Worm (Caenorhabditis elegans) whole organism, late embryonic: Measurements from ENCODE around the gene JC8.4.
A peak's percentile ranks its signal among the peaks of the same experiment; 100 is the strongest.

ENCODE experiments used
- C08G9.2 ChIP-seq: sonication (generic microtip); optimal IDR thresholded peaks from 2 replicates; lab custom pipeline; 2016; ENCODE audit warnings: mild to moderate bottlenecking, missing genetic modification characterization, moderate library complexity, missing compliant biosample characterization
- C38D4.7 ChIP-seq: fragments of 200-800 bp; sonication (Bioruptor generic); optimal IDR thresholded peaks from 2 replicates; lab custom pipeline; 2018; ENCODE audit warnings: mild to moderate bottlenecking, missing genetic modification characterization, moderate library complexity, missing compliant biosample characterization
- F13H6.1 ChIP-seq: sonication (generic microtip); optimal IDR thresholded peaks from 2 replicates; lab custom pipeline; 2016; ENCODE audit warnings: missing genetic modification characterization, missing compliant biosample characterization
- K02D7.2 ChIP-seq: sonication (generic microtip); optimal IDR thresholded peaks from 2 replicates; lab custom pipeline; 2017; ENCODE audit warnings: mild to moderate bottlenecking, missing genetic modification characterization, missing compliant biosample characterization
- T23F11.4 ChIP-seq: fragments of 200-800 bp; sonication (Bioruptor generic); optimal IDR thresholded peaks from 2 replicates; lab custom pipeline; 2018; ENCODE audit warnings: mild to moderate bottlenecking, missing genetic modification characterization, missing compliant biosample characterization
- Y22D7AL.16 ChIP-seq: sonication (generic microtip); optimal IDR thresholded peaks from 2 replicates; lab custom pipeline; 2016; ENCODE audit warnings: missing genetic modification characterization, missing compliant biosample characterization
- ahr-1 ChIP-seq: sonication (generic microtip); optimal IDR thresholded peaks from 2 replicates; lab custom pipeline; 2016; ENCODE audit warnings: missing genetic modification characterization, missing compliant biosample characterization
- ama-1 ChIP-seq: fragments of 150-350 bp; optimal IDR thresholded peaks from 2 replicates; lab custom pipeline; 2014
- ceh-14 ChIP-seq: sonication (generic microtip); optimal IDR thresholded peaks from 2 replicates; lab custom pipeline; 2016; ENCODE audit warnings: missing genotype, missing genetic modification characterization, missing compliant biosample characterization
- ceh-18 ChIP-seq: sonication (generic microtip); optimal IDR thresholded peaks from 2 replicates; lab custom pipeline; 2016; ENCODE audit warnings: missing genetic modification characterization, missing compliant biosample characterization
- ceh-2 ChIP-seq: sonication (generic microtip); optimal IDR thresholded peaks from 2 replicates; lab custom pipeline; 2016; ENCODE audit warnings: missing genotype, missing genetic modification characterization, missing compliant biosample characterization
- ceh-24 ChIP-seq: sonication (generic microtip); optimal IDR thresholded peaks from 2 replicates; lab custom pipeline; 2016; ENCODE audit warnings: mild to moderate bottlenecking, missing genetic modification characterization, missing compliant biosample characterization
- ceh-30 ChIP-seq: fragments of 150-350 bp; optimal IDR thresholded peaks from 2 replicates; lab custom pipeline; 2014; ENCODE audit warnings: missing biosample characterization, missing genetic modification characterization
- ceh-31 ChIP-seq: sonication (generic microtip); optimal IDR thresholded peaks from 2 replicates; lab custom pipeline; 2016; ENCODE audit warnings: missing genetic modification characterization, missing compliant biosample characterization
- che-1 ChIP-seq: sonication (generic microtip); optimal IDR thresholded peaks from 2 replicates; lab custom pipeline; 2016; ENCODE audit warnings: mild to moderate bottlenecking, missing genetic modification characterization, missing compliant biosample characterization
- dmd-4 ChIP-seq: sonication (generic microtip); optimal IDR thresholded peaks from 2 replicates; lab custom pipeline; 2016; ENCODE audit warnings: borderline replicate concordance, missing genetic modification characterization, missing compliant biosample characterization
- elt-2 ChIP-seq: sonication (generic microtip); optimal IDR thresholded peaks from 2 replicates; lab custom pipeline; 2016; ENCODE audit warnings: missing genetic modification reagents, missing genetic modification characterization, missing compliant biosample characterization
- elt-4 ChIP-seq: sonication (generic microtip); optimal IDR thresholded peaks from 2 replicates; lab custom pipeline; 2016; ENCODE audit warnings: missing genetic modification characterization, missing compliant biosample characterization
- ets-4 ChIP-seq: sonication (generic microtip); optimal IDR thresholded peaks from 2 replicates; lab custom pipeline; 2016; ENCODE audit warnings: missing genetic modification characterization, missing compliant biosample characterization
- eyg-1 ChIP-seq: sonication (generic microtip); optimal IDR thresholded peaks from 2 replicates; lab custom pipeline; 2016; ENCODE audit warnings: missing genotype, missing genetic modification characterization, missing compliant biosample characterization
- fax-1 ChIP-seq: sonication (generic microtip); optimal IDR thresholded peaks from 2 replicates; lab custom pipeline; 2016; ENCODE audit warnings: missing genotype, missing genetic modification characterization, missing compliant biosample characterization
- fkh-6 ChIP-seq: sonication (generic microtip); optimal IDR thresholded peaks from 2 replicates; lab custom pipeline; 2016; ENCODE audit warnings: missing genetic modification characterization, missing compliant biosample characterization
- gmeb-2 ChIP-seq: sonication (generic microtip); optimal IDR thresholded peaks from 2 replicates; lab custom pipeline; 2016; ENCODE audit warnings: missing genetic modification characterization, inconsistent platforms, missing compliant biosample characterization
- hlh-15 ChIP-seq: sonication (generic microtip); optimal IDR thresholded peaks from 2 replicates; lab custom pipeline; 2016; ENCODE audit warnings: missing genetic modification characterization, missing compliant biosample characterization
- hlh-30 ChIP-seq: sonication (generic microtip); optimal IDR thresholded peaks from 2 replicates; lab custom pipeline; 2017; ENCODE audit warnings: antibody characterized with exemption, missing genetic modification characterization, missing compliant biosample characterization; ENCODE audit not compliant: insufficient read depth
- hlh-8 ChIP-seq: sonication (generic microtip); optimal IDR thresholded peaks from 2 replicates; lab custom pipeline; 2016; ENCODE audit warnings: missing genotype, missing genetic modification characterization, missing compliant biosample characterization
- lin-11 ChIP-seq: fragments of 200-800 bp; sonication (Bioruptor generic); optimal IDR thresholded peaks from 2 replicates; lab custom pipeline; 2018; ENCODE audit warnings: mild to moderate bottlenecking, missing genetic modification characterization, missing compliant biosample characterization
- madf-2 ChIP-seq: sonication (generic microtip); optimal IDR thresholded peaks from 2 replicates; lab custom pipeline; 2017; ENCODE audit warnings: missing genetic modification characterization, missing compliant biosample characterization
- mec-3 ChIP-seq: sonication (generic microtip); optimal IDR thresholded peaks from 2 replicates; lab custom pipeline; 2016; ENCODE audit warnings: borderline replicate concordance, missing genetic modification characterization, missing compliant biosample characterization
- nfya-1 ChIP-seq: sonication (generic microtip); optimal IDR thresholded peaks from 2 replicates; lab custom pipeline; 2017; ENCODE audit warnings: missing genetic modification characterization, mild to moderate bottlenecking, missing compliant biosample characterization, antibody characterized with exemption, moderate library complexity
- nhr-11 ChIP-seq: fragments of 150-350 bp; optimal IDR thresholded peaks from 2 replicates; lab custom pipeline; 2014; ENCODE audit warnings: missing biosample characterization, missing genetic modification characterization
- nhr-232 ChIP-seq: sonication (generic microtip); optimal IDR thresholded peaks from 2 replicates; lab custom pipeline; 2016; ENCODE audit warnings: missing genetic modification characterization, missing compliant biosample characterization
- npax-4 ChIP-seq: sonication (generic microtip); optimal IDR thresholded peaks from 2 replicates; lab custom pipeline; 2016; ENCODE audit warnings: missing genetic modification characterization, missing compliant biosample characterization
- pag-3 ChIP-seq: sonication (generic microtip); optimal IDR thresholded peaks from 2 replicates; lab custom pipeline; 2016; ENCODE audit warnings: missing compliant biosample characterization, missing genetic modification characterization, borderline replicate concordance
- pat-9 ChIP-seq: fragments of 200-800 bp; sonication (Bioruptor generic); optimal IDR thresholded peaks from 2 replicates; lab custom pipeline; 2018; ENCODE audit warnings: mild to moderate bottlenecking, missing genetic modification characterization, moderate library complexity, missing compliant biosample characterization
- pax-1 ChIP-seq: fragments of 150-350 bp; optimal IDR thresholded peaks from 2 replicates; lab custom pipeline; 2014; ENCODE audit warnings: missing biosample characterization, missing genetic modification characterization
- pha-2 ChIP-seq: sonication (generic microtip); optimal IDR thresholded peaks from 2 replicates; lab custom pipeline; 2017; ENCODE audit warnings: mild to moderate bottlenecking, missing genetic modification characterization, missing compliant biosample characterization
- pros-1 ChIP-seq: fragments of 150-350 bp; optimal IDR thresholded peaks from 2 replicates; lab custom pipeline; 2014; ENCODE audit warnings: missing biosample characterization, missing genetic modification reagents, missing genetic modification characterization
- rnt-1 ChIP-seq: sonication (generic microtip); optimal IDR thresholded peaks from 2 replicates; lab custom pipeline; 2016; ENCODE audit warnings: missing genetic modification characterization, missing compliant biosample characterization
- sdc-2 ChIP-seq: sonication (generic microtip); optimal IDR thresholded peaks from 2 replicates; lab custom pipeline; 2016; ENCODE audit warnings: missing genotype, missing genetic modification characterization, missing compliant biosample characterization
- sox-2 ChIP-seq: fragments of 200-800 bp; sonication (Bioruptor generic); IDR thresholded peaks from 2 replicates; pipeline ENCODE4 v1.3.6; 2022; ENCODE audit warnings: missing genetic modification reagents, missing genetic modification characterization, missing compliant biosample characterization
- sox-4 ChIP-seq: sonication (generic microtip); optimal IDR thresholded peaks from 2 replicates; lab custom pipeline; 2017; ENCODE audit warnings: mild to moderate bottlenecking, missing genetic modification characterization, inconsistent platforms, missing compliant biosample characterization
- tbx-2 ChIP-seq: sonication (generic microtip); optimal IDR thresholded peaks from 2 replicates; lab custom pipeline; 2016; ENCODE audit warnings: missing genetic modification characterization, missing compliant biosample characterization
- tbx-7 ChIP-seq: sonication (generic microtip); optimal IDR thresholded peaks from 2 replicates; lab custom pipeline; 2016; ENCODE audit warnings: missing genotype, missing genetic modification characterization, missing compliant biosample characterization
- ttx-3 ChIP-seq: sonication (generic microtip); optimal IDR thresholded peaks from 2 replicates; lab custom pipeline; 2016; ENCODE audit warnings: missing genetic modification reagents, missing genetic modification characterization, missing compliant biosample characterization
- unc-3 ChIP-seq, 2 experiments: fragments of 200-800 bp in 1 of 2; sonication (Bioruptor generic) in 1 of 2; sonication (generic microtip) in 1 of 2; conservative IDR thresholded peaks in 1 of 2; optimal IDR thresholded peaks in 1 of 2; 2 replicates each; pipeline versions ENCODE4 v1.3.6 to Lab custom; 2016 to 2022; ENCODE audit warnings: missing compliant biosample characterization in 2 of 2, missing genetic modification characterization in 2 of 2, missing genetic modification reagents in 1 of 2
- unc-42 ChIP-seq: sonication (generic microtip); optimal IDR thresholded peaks from 2 replicates; lab custom pipeline; 2016; ENCODE audit warnings: missing genotype, missing genetic modification characterization, missing compliant biosample characterization
- unc-86 ChIP-seq: sonication (generic microtip); optimal IDR thresholded peaks from 2 replicates; lab custom pipeline; 2016; ENCODE audit warnings: missing genetic modification characterization, missing compliant biosample characterization
- ztf-16 ChIP-seq: sonication (generic microtip); optimal IDR thresholded peaks from 2 replicates; lab custom pipeline; 2017; ENCODE audit warnings: missing genetic modification characterization, missing compliant biosample characterization

JC8.4 gene

ce11 chrIV:13272494-13272893 is 29.0 kb downstream of the JC8.4 start, which contains the start of gene unc-26:
Gene unc-26, minus strand, starts transcription at chrIV:13272516.
- TF ChIP-seq hlh-30 (tag; lab: Kevin White, UChicago) (no peak), mec-3 (tag; lab: Kevin White, UChicago) (no peak), ceh-14 (tag; lab: Kevin White, UChicago) (no peak), ceh-31 (tag; lab: Kevin White, UChicago) (peak; percentile 22), ztf-16 (tag; lab: Kevin White, UChicago) (no peak), unc-42 (tag; lab: Kevin White, UChicago) (peak; percentile 36), ceh-18 (tag; lab: Kevin White, UChicago) (peak; percentile 12), fax-1 (tag; lab: Kevin White, UChicago) (peak; percentile 44), nfya-1 (tag; lab: Kevin White, UChicago) (peak; percentile 17), pag-3 (tag; lab: Kevin White, UChicago) (no peak), npax-4 (no peak)

DNA sequence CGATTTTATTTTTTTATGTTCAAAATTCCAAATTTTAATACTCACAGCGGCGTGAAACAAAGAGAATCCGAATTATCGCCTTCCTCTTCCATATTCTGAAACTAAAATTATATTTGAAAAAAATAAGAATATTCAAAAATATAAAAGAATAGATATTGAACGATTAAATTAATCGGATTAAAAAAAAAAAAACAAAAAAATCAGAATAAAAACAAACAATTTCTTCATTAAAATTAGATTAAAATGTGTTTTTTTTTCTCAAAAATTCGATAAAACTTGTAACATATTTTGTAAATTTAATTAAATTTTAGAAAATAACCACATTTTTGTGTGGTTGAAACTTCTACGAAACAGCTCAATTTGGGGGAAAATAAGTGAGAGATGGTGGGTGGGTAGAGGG is 39.3 kb downstream of the JC8.4 start, which contains the start of gene cpsf-3:
TSS of gene cpsf-3 (minus strand) at position 101 of the 400 bp plus-strand sequence.
- TF ChIP-seq unc-42 (tag; lab: Kevin White, UChicago) (no peak), elt-4 (tag; lab: Kevin White, UChicago) (no peak), madf-2 (tag; lab: Kevin White, UChicago) (no peak), unc-86 (tag; lab: Kevin White, UChicago) (no peak), tbx-7 (tag; lab: Kevin White, UChicago) (no peak), eyg-1 (tag; lab: Kevin White, UChicago) (no peak), ahr-1 (no peak), sox-2 (GFP tag; lab: Robert Waterston, UW) (no peak), mec-3 (tag; lab: Kevin White, UChicago) (no peak), fkh-6 (tag; lab: Kevin White, UChicago) (no peak), T23F11.4 (GFP tag; lab: Kevin White, UChicago) (no peak), pax-1 (no peak), tbx-2 (tag; lab: Kevin White, UChicago) (no peak), npax-4 (no peak), K02D7.2 (tag; lab: Kevin White, UChicago) (no peak), ceh-24 (tag; lab: Kevin White, UChicago) (no peak), gmeb-2 (tag; lab: Kevin White, UChicago) (no peak)

ce11 chrIV:13289321-13289720 is 45.8 kb downstream of the JC8.4 start, which contains the start of gene Y67H2A.10:
Gene Y67H2A.10, minus strand, starts transcription at chrIV:13289504.
- TF ChIP-seq unc-3 (GFP tag; conservative IDR thresholded peaks at IDR 0.05; lab: Robert Waterston, UW): no peak
- TF ChIP-seq unc-3 (tag; optimal IDR thresholded peaks at IDR 0.05; lab: Kevin White, UChicago): no peak
- peak; percentile 80 for TF ChIP-seq C08G9.2 (tag; lab: Kevin White, UChicago)
- no peak for TF ChIP-seq nhr-11
- TF ChIP-seq tbx-7 (tag; lab: Kevin White, UChicago): peak; percentile 22
- no peak for TF ChIP-seq sdc-2 (tag; lab: Kevin White, UChicago)
- TF ChIP-seq ceh-2 (tag; lab: Kevin White, UChicago): peak; percentile 72
- no peak for TF ChIP-seq C38D4.7 (GFP tag; lab: Kevin White, UChicago)
- no peak for TF ChIP-seq pat-9 (tag; lab: Kevin White, UChicago)
- TF ChIP-seq lin-11 (tag; lab: Kevin White, UChicago): no peak
- TF ChIP-seq pha-2 (tag; lab: Kevin White, UChicago): no peak
- no peak for TF ChIP-seq eyg-1 (tag; lab: Kevin White, UChicago)
- TF ChIP-seq pros-1 (tag; lab: Kevin White, UChicago): no peak
- no peak for TF ChIP-seq dmd-4 (tag; lab: Kevin White, UChicago)
- no peak for TF ChIP-seq hlh-15 (tag; lab: Kevin White, UChicago)
- no peak for TF ChIP-seq T23F11.4 (GFP tag; lab: Kevin White, UChicago)
- peak; percentile 47 for TF ChIP-seq elt-2 (tag; lab: Kevin White, UChicago)
- no peak for TF ChIP-seq pax-1
- TF ChIP-seq ttx-3 (tag; lab: Kevin White, UChicago): peak; percentile 7
- peak; percentile 26 for TF ChIP-seq ets-4 (tag; lab: Kevin White, UChicago)
- TF ChIP-seq gmeb-2 (tag; lab: Kevin White, UChicago): no peak
- no peak for TF ChIP-seq nhr-232 (tag; lab: Kevin White, UChicago)
- no peak for TF ChIP-seq rnt-1 (tag; lab: Kevin White, UChicago)
- no peak for TF ChIP-seq Y22D7AL.16 (tag; lab: Kevin White, UChicago)
- TF ChIP-seq F13H6.1 (tag; lab: Kevin White, UChicago): no peak
- TF ChIP-seq ama-1 (lab: Kevin White, UChicago): no peak
- no peak for TF ChIP-seq ceh-30 (tag; lab: Kevin White, UChicago)
- TF ChIP-seq ceh-31 (tag; lab: Kevin White, UChicago): peak; percentile 77
- TF ChIP-seq che-1 (tag; lab: Kevin White, UChicago): no peak
- TF ChIP-seq sox-4 (tag; lab: Kevin White, UChicago): no peak
- TF ChIP-seq hlh-8 (tag; lab: Kevin White, UChicago): peak; percentile 23
